Fruit fly (Drosophila melanogaster) Kc167 (cell line): ENCODE results near the gene Sxl.

Experiments used
- Myc ChIP-seq: fragments of >200 bp; optimal IDR thresholded peaks from 2 replicates; lab custom pipeline; 2017; ENCODE audit warnings: missing external identifiers
- Sin3A ChIP-seq: fragments of >200 bp; optimal IDR thresholded peaks from 2 replicates; lab custom pipeline; 2018; ENCODE audit warnings: missing external identifiers
- h ChIP-seq: fragments of >200 bp; optimal IDR thresholded peaks from 3 replicates; lab custom pipeline; 2018; ENCODE audit warnings: missing external identifiers
- insv ChIP-seq: fragments of >200 bp; optimal IDR thresholded peaks from 3 replicates; lab custom pipeline; 2018; ENCODE audit warnings: missing external identifiers
- psq ChIP-seq: fragments of >200 bp; optimal IDR thresholded peaks from 2 replicates; lab custom pipeline; 2017; ENCODE audit warnings: missing external identifiers
- ttk ChIP-seq: sonication (Bioruptor generic); optimal IDR thresholded peaks from 2 replicates; lab custom pipeline; 2017; ENCODE audit warnings: missing external identifiers

DNA sequence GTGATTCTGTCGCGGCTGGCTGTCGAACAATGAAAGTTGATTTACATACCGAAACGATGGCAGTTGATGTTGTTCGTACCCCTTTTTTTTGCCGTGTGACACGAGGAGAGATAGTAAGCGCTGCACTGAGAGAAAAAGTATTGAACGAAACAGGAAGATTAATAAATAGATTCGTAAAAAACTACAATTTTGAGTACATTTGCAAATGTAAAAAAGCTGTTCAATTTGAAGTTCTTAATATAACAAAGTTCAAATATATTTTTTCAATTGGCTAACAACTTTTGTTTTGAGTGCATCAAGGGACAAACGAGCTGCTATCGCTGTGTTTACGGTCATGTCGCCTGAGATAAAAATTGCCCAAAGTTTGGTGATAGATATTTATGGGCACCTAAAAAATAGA, 24.1 kb upstream of the Sxl start:
- no peak for TF ChIP-seq h
- TF ChIP-seq psq: no peak
- no peak for TF ChIP-seq Myc
- TF ChIP-seq ttk (lab: Kevin White, UChicago): no peak
- no peak for TF ChIP-seq insv (lab: Kevin White, UChicago)
- no peak for TF ChIP-seq Sin3A
